Fruit fly (Drosophila melanogaster): ENCODE results near the gene Slc25A46b.

The Slc25A46b gene

DNA sequence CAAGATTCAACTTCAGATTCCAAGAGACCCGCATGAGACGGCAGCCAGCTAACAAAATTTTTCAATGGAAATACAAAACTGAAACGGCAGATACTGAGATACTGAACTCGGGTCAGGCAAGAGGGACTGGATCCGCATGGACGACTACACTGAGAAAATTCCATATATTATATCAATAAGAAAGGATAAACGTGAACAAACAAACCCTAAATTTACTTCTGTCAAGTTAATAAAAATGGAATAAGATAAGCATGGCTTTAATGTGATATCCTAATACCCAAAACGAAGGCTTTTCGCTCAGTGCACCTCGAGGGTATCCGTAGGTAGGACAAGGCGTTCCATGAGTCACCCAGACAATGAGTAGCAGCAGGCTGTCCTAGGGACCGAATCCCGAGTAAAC is 48.9 kb downstream of the Slc25A46b start (continued):
- TF ChIP-seq Blimp-1 (GFP tag; optimal IDR thresholded peaks at IDR 0.05) (peak; percentile 59), Jarid2 (GFP tag; optimal IDR thresholded peaks at IDR 0.05) (peak; percentile 30), CG8089 (GFP tag; optimal IDR thresholded peaks at IDR 0.05) (peak; percentile 84), esg (GFP tag; conservative IDR thresholded peaks at IDR 0.05) (peak; percentile 64), CG17328 (GFP tag; IDR thresholded peaks at IDR 0.05) (peak; percentile 93), pan (optimal IDR thresholded peaks at IDR 0.05) (no peak), pan (GFP tag; optimal IDR thresholded peaks at IDR 0.05 in 1 of 2, IDR thresholded peaks at IDR 0.05 in 1 of 2) (peak in 1 of 2 experiments; percentile 79), Fer1 (GFP tag; optimal IDR thresholded peaks at IDR 0.05) (peak; percentile 63), CG18011 (GFP tag; optimal IDR thresholded peaks at IDR 0.05) (peak; percentile 43), gem (tag; optimal IDR thresholded peaks at IDR 0.05) (peak; percentile 92), Dref (GFP tag; IDR thresholded peaks at IDR 0.05) (no peak), slou (GFP tag; optimal IDR thresholded peaks at IDR 0.05) (peak; percentile 86), CG6791 (GFP tag; IDR thresholded peaks at IDR 0.05; ENCODE audit: partially characterized antibody) (no peak), jing (GFP tag; optimal IDR thresholded peaks at IDR 0.05) (peak; percentile 73), Lim3 (GFP tag; IDR thresholded peaks at IDR 0.05) (no peak), CG9215 (GFP tag; IDR thresholded peaks at IDR 0.05) (peak; percentile 58), fd102C (GFP tag; optimal IDR thresholded peaks at IDR 0.05) (peak; percentile 98), CG30431 (GFP tag; optimal IDR thresholded peaks at IDR 0.05) (peak; percentile 85), CG6272 (GFP tag; IDR thresholded peaks at IDR 0.05) (peak; percentile 62; the same call in 1 of the 2 replicates), CG17829 (tag; optimal IDR thresholded peaks at IDR 0.05) (peak; percentile 94), CG2129 (GFP tag; IDR thresholded peaks at IDR 0.05; ENCODE audit: partially characterized antibody) (no peak), CG31388 (GFP tag; optimal IDR thresholded peaks at IDR 0.05) (peak; percentile 67), Ssrp (tag; optimal IDR thresholded peaks at IDR 0.05) (peak; percentile 89), hth (optimal IDR thresholded peaks at IDR 0.05) (no peak), CG7556 (GFP tag; optimal IDR thresholded peaks at IDR 0.05) (peak; percentile 83), crc (GFP tag; optimal IDR thresholded peaks at IDR 0.05) (peak; percentile 74), CG17802 (tag; optimal IDR thresholded peaks at IDR 0.05) (peak; percentile 47), Ets97D (GFP tag; optimal IDR thresholded peaks at IDR 0.05) (peak; percentile 42), CrebB (tag; optimal IDR thresholded peaks at IDR 0.05) (peak; percentile 63), jigr1 (GFP tag; IDR thresholded peaks at IDR 0.05) (no peak), CG15601 (tag; optimal IDR thresholded peaks at IDR 0.05) (peak; percentile 67), CG2712 (tag; optimal IDR thresholded peaks at IDR 0.05) (peak; percentile 96), fd96Cb (tag; optimal IDR thresholded peaks at IDR 0.05) (peak; percentile 83), sima (GFP tag; optimal IDR thresholded peaks at IDR 0.05) (peak; percentile 23), ftz-f1 (GFP tag; optimal IDR thresholded peaks at IDR 0.05) (peak; percentile 13), hb (GFP tag; IDR thresholded peaks at IDR 0.05; ENCODE audit: partially characterized antibody) (no peak), wek (GFP tag; optimal IDR thresholded peaks at IDR 0.05) (peak; percentile 46), Lhr (GFP tag; optimal IDR thresholded peaks at IDR 0.05) (peak; percentile 56), tx (GFP tag; optimal IDR thresholded peaks at IDR 0.05) (peak; percentile 74), Dll (GFP tag; IDR thresholded peaks at IDR 0.05; ENCODE audit: partially characterized antibody) (no peak), sisA (GFP tag; IDR thresholded peaks at IDR 0.05) (peak; percentile 79), E2f2 (GFP tag; IDR thresholded peaks at IDR 0.05) (peak; percentile 47; the same call in 1 of the 2 replicates), CG4854 (GFP tag; optimal IDR thresholded peaks at IDR 0.05) (peak; percentile 82), CG31365 (tag; optimal IDR thresholded peaks at IDR 0.05) (peak; percentile 16), Bdp1 (GFP tag; optimal IDR thresholded peaks at IDR 0.05) (peak; percentile 71), sens (GFP tag) (peak; percentile 98), Gsc (GFP tag; IDR thresholded peaks at IDR 0.05) (peak; percentile 72; the same call in 1 of the 2 replicates), CG17186 (GFP tag; optimal IDR thresholded peaks at IDR 0.05) (peak; percentile 30), dimm (GFP tag; IDR thresholded peaks at IDR 0.05) (peak; percentile 44; the same call in 1 of the 2 replicates), danr (GFP tag; IDR thresholded peaks at IDR 0.05) (peak; percentile 51; the same call in 1 of the 2 replicates), otp (GFP tag; IDR thresholded peaks at IDR 0.05) (peak; percentile 93)

Measured in whole organism, embryonic.